Fruit fly (Drosophila melanogaster) whole organism, embryonic: Measurements from ENCODE around the gene CG13766.

Source experiments
- ATbp ChIP-seq: fragments of 200-800 bp; sonication (Bioruptor generic); optimal IDR thresholded peaks from 2 replicates; lab custom pipeline; 2017; ENCODE audit warnings: missing biosample characterization, mild to moderate bottlenecking, missing genetic modification characterization, missing genetic modification reagents
- Atf3 ChIP-seq: fragments of 200-800 bp; sonication (Bioruptor generic); optimal IDR thresholded peaks from 3 replicates; lab custom pipeline; 2016; ENCODE audit warnings: missing biosample characterization, missing genetic modification characterization
- Atf6 ChIP-seq: fragments of 200-800 bp; sonication (Bioruptor generic); IDR thresholded peaks from 2 replicates; pipeline ENCODE4 v1.3.6; 2022; ENCODE audit warnings: missing biosample characterization, missing genetic modification characterization
- CG10366 ChIP-seq: fragments of 200-800 bp; sonication (Bioruptor generic); IDR thresholded peaks from 2 replicates; pipeline ENCODE4 v1.3.6; 2022; ENCODE audit warnings: missing biosample characterization, missing genetic modification characterization
- CG10543 ChIP-seq: fragments of 200-800 bp; sonication (Bioruptor generic); optimal IDR thresholded peaks from 3 replicates; lab custom pipeline; 2017; ENCODE audit warnings: missing biosample characterization, mild to moderate bottlenecking, missing genetic modification characterization, moderate library complexity
- CG11085 ChIP-seq: fragments of 200-800 bp; sonication (Bioruptor generic); IDR thresholded peaks from 2 replicates; pipeline ENCODE4 v1.3.6; 2022; ENCODE audit warnings: missing biosample characterization, missing genetic modification characterization
- CG11695 ChIP-seq: fragments of 200-800 bp; sonication (Bioruptor generic); IDR thresholded peaks from 3 replicates; pipeline ENCODE4 v1.3.6; 2022; ENCODE audit warnings: missing biosample characterization, missing genetic modification characterization
- CG13296 ChIP-seq: fragments of 200-800 bp; sonication (Bioruptor generic); optimal IDR thresholded peaks from 3 replicates; lab custom pipeline; 2018; ENCODE audit warnings: missing biosample characterization, mild to moderate bottlenecking, missing genetic modification characterization
- CG15011 ChIP-seq: fragments of 200-800 bp; sonication (Bioruptor generic); optimal IDR thresholded peaks from 3 replicates; lab custom pipeline; 2018; ENCODE audit warnings: missing biosample characterization, mild to moderate bottlenecking, missing genetic modification characterization
- CG17328 ChIP-seq: fragments of 200-800 bp; sonication (Bioruptor generic); IDR thresholded peaks from 2 replicates; pipeline ENCODE4 v1.3.6; 2022; ENCODE audit warnings: missing biosample characterization, missing genetic modification characterization
- CG2678 ChIP-seq: fragments of 200-800 bp; sonication (Bioruptor generic); optimal IDR thresholded peaks from 3 replicates; lab custom pipeline; 2019; ENCODE audit warnings: missing biosample characterization, mild to moderate bottlenecking, missing genetic modification characterization, moderate library complexity
- CG3407 ChIP-seq: fragments of 200-800 bp; sonication (Bioruptor generic); optimal IDR thresholded peaks from 2 replicates; lab custom pipeline; 2018; ENCODE audit warnings: missing biosample characterization, mild to moderate bottlenecking, missing genetic modification characterization
- CG3995 ChIP-seq: fragments of 200-800 bp; sonication (Bioruptor generic); optimal IDR thresholded peaks from 3 replicates; lab custom pipeline; 2016; ENCODE audit warnings: missing biosample characterization, missing genetic modification characterization
- CG4404 ChIP-seq: fragments of 200-800 bp; sonication (Bioruptor generic); IDR thresholded peaks from 2 replicates; pipeline ENCODE4 v1.3.6; 2022; ENCODE audit warnings: missing biosample characterization, missing genetic modification characterization
- CG6765 ChIP-seq: fragments of 200-800 bp; sonication (Bioruptor generic); optimal IDR thresholded peaks from 3 replicates; lab custom pipeline; 2017; ENCODE audit warnings: missing biosample characterization, mild to moderate bottlenecking, missing genetic modification characterization
- CG7271 ChIP-seq: fragments of 200-800 bp; sonication (Bioruptor generic); optimal IDR thresholded peaks from 2 replicates; lab custom pipeline; 2018; ENCODE audit warnings: missing biosample characterization, mild to moderate bottlenecking, missing genetic modification characterization, moderate library complexity
- CG7839 ChIP-seq: fragments of 200-800 bp; sonication (Bioruptor generic); optimal IDR thresholded peaks from 3 replicates; lab custom pipeline; 2018; ENCODE audit warnings: missing biosample characterization, mild to moderate bottlenecking, missing genetic modification characterization, moderate library complexity
- CG9932 ChIP-seq: fragments of 200-800 bp; sonication (Bioruptor generic); IDR thresholded peaks from 2 replicates; pipeline ENCODE4 v1.3.6; 2022; ENCODE audit warnings: missing biosample characterization, missing genetic modification characterization
- CkIIα-i1 ChIP-seq: fragments of 200-800 bp; sonication (Bioruptor generic); IDR thresholded peaks from 2 replicates; pipeline ENCODE4 v1.3.6; 2022; ENCODE audit warnings: missing biosample characterization, missing genetic modification characterization
- D19A ChIP-seq: fragments of 200-800 bp; optimal IDR thresholded peaks from 3 replicates; lab custom pipeline; 2019; ENCODE audit warnings: missing biosample characterization, mild to moderate bottlenecking, missing genetic modification characterization, moderate library complexity
- Fer2 ChIP-seq: fragments of 200-800 bp; sonication (Bioruptor generic); optimal IDR thresholded peaks from 2 replicates; lab custom pipeline; 2018; ENCODE audit warnings: missing biosample characterization, mild to moderate bottlenecking, missing genetic modification characterization, moderate library complexity
- Fer3 ChIP-seq: fragments of 200-800 bp; sonication (Bioruptor generic); optimal IDR thresholded peaks from 2 replicates; lab custom pipeline; 2018; ENCODE audit warnings: missing biosample characterization, mild to moderate bottlenecking, missing genetic modification characterization, moderate library complexity
- Hey ChIP-seq: fragments of 200-800 bp; sonication (Bioruptor generic); optimal IDR thresholded peaks from 3 replicates; lab custom pipeline; 2018; ENCODE audit warnings: missing biosample characterization, mild to moderate bottlenecking, missing genetic modification characterization
- Lhr ChIP-seq: fragments of 200-800 bp; sonication (Bioruptor generic); optimal IDR thresholded peaks from 3 replicates; lab custom pipeline; 2017; ENCODE audit warnings: mild to moderate bottlenecking, missing biosample characterization, missing genetic modification reagents, missing genetic modification characterization
- Lpt ChIP-seq: fragments of >200 bp; optimal IDR thresholded peaks from 2 replicates; lab custom pipeline; 2018; ENCODE audit warnings: missing biosample characterization, missing genetic modification characterization
- NC2β ChIP-seq: fragments of 200-800 bp; sonication (Bioruptor generic); optimal IDR thresholded peaks from 2 replicates; lab custom pipeline; 2016; ENCODE audit warnings: missing biosample characterization, missing genetic modification characterization
- Oaz ChIP-seq: fragments of 200-800 bp; sonication (Bioruptor generic); IDR thresholded peaks from 2 replicates; pipeline ENCODE4 v1.3.6; 2022; ENCODE audit warnings: missing biosample characterization, missing genetic modification characterization
- Ptx1 ChIP-seq: fragments of 200-800 bp; sonication (Bioruptor generic); IDR thresholded peaks from 2 replicates; pipeline ENCODE4 v1.3.6; 2022; ENCODE audit warnings: missing biosample characterization, missing genetic modification characterization
- Six4 ChIP-seq: fragments of 200-800 bp; sonication (Bioruptor generic); optimal IDR thresholded peaks from 2 replicates; lab custom pipeline; 2016; ENCODE audit warnings: missing biosample characterization, missing genetic modification characterization
- Sox100B ChIP-seq: fragments of 200-800 bp; sonication (Bioruptor generic); optimal IDR thresholded peaks from 3 replicates; lab custom pipeline; 2018; ENCODE audit warnings: missing biosample characterization, mild to moderate bottlenecking, missing genetic modification characterization
- Spps ChIP-seq: fragments of 200-800 bp; sonication (Bioruptor generic); optimal IDR thresholded peaks from 2 replicates; lab custom pipeline; 2018; ENCODE audit warnings: missing biosample characterization, mild to moderate bottlenecking, missing genetic modification characterization
- Taf1 ChIP-seq: fragments of 200-800 bp; sonication (Bioruptor generic); IDR thresholded peaks from 2 replicates; pipeline ENCODE4 v1.3.6; 2022; ENCODE audit warnings: missing biosample characterization, missing genetic modification characterization
- ash1 ChIP-seq: fragments of 200-800 bp; sonication (Bioruptor generic); optimal IDR thresholded peaks from 2 replicates; lab custom pipeline; 2018; ENCODE audit warnings: missing biosample characterization, mild to moderate bottlenecking, missing genetic modification characterization
- chinmo ChIP-seq: fragments of 200-800 bp; sonication (Bioruptor generic); IDR thresholded peaks from 4 replicates; pipeline ENCODE4 v1.3.6; 2022; ENCODE audit warnings: missing biosample characterization, missing genetic modification characterization; ENCODE audit not compliant: partially characterized antibody
- chm ChIP-seq: fragments of 200-800 bp; sonication (Bioruptor generic); IDR thresholded peaks from 2 replicates; pipeline ENCODE4 v1.3.6; 2022; ENCODE audit warnings: missing biosample characterization, missing genetic modification characterization
- exex ChIP-seq: fragments of 200-800 bp; sonication (Bioruptor generic); optimal IDR thresholded peaks from 4 replicates; lab custom pipeline; 2018; ENCODE audit warnings: missing biosample characterization, mild to moderate bottlenecking, missing genetic modification characterization, moderate library complexity
- ftz-f1 ChIP-seq: fragments of 200-800 bp; sonication (Bioruptor generic); optimal IDR thresholded peaks from 2 replicates; lab custom pipeline; 2016; ENCODE audit warnings: missing biosample characterization, missing genetic modification characterization
- hbn ChIP-seq: fragments of 200-800 bp; sonication (Bioruptor generic); IDR thresholded peaks from 2 replicates; pipeline ENCODE4 v1.3.6; 2022; ENCODE audit warnings: missing biosample characterization, missing genetic modification characterization; ENCODE audit not compliant: partially characterized antibody
- mam ChIP-seq: fragments of 200-800 bp; sonication (Bioruptor generic); optimal IDR thresholded peaks from 3 replicates; lab custom pipeline; 2016; ENCODE audit warnings: missing biosample characterization, missing genetic modification characterization
- p53 ChIP-seq: fragments of 200-800 bp; sonication (Bioruptor generic); optimal IDR thresholded peaks from 2 replicates; lab custom pipeline; 2016; ENCODE audit warnings: missing biosample characterization, missing genetic modification characterization
- ranshi ChIP-seq: fragments of 200-800 bp; sonication (Bioruptor generic); IDR thresholded peaks from 2 replicates; pipeline ENCODE4 v1.3.6; 2022; ENCODE audit warnings: missing biosample characterization, missing genetic modification characterization
- rib ChIP-seq: fragments of 200-800 bp; sonication (Bioruptor generic); IDR thresholded peaks from 2 replicates; pipeline ENCODE4 v1.3.6; 2022; ENCODE audit warnings: missing biosample characterization, missing genetic modification characterization
- salm ChIP-seq: fragments of 200-800 bp; sonication (Bioruptor generic); optimal IDR thresholded peaks from 2 replicates; lab custom pipeline; 2018; ENCODE audit warnings: missing biosample characterization, mild to moderate bottlenecking, missing genetic modification characterization
- shn ChIP-seq: fragments of 200-800 bp; sonication (Bioruptor generic); optimal IDR thresholded peaks from 3 replicates; lab custom pipeline; 2016; ENCODE audit warnings: missing biosample characterization, missing genetic modification characterization
- sima ChIP-seq: fragments of 200-800 bp; sonication (Bioruptor generic); optimal IDR thresholded peaks from 2 replicates; lab custom pipeline; 2016; ENCODE audit warnings: missing biosample characterization, missing genetic modification characterization
- sr ChIP-seq: fragments of 200-800 bp; sonication (Bioruptor generic); IDR thresholded peaks from 3 replicates; pipeline ENCODE4 v1.3.6; 2022; ENCODE audit warnings: missing biosample characterization, missing genetic modification characterization
- ssp ChIP-seq: fragments of 200-800 bp; sonication (Bioruptor generic); IDR thresholded peaks from 2 replicates; pipeline ENCODE4 v1.3.6; 2022; ENCODE audit warnings: missing biosample characterization, missing genetic modification characterization
- tx ChIP-seq: fragments of 200-800 bp; sonication (Bioruptor generic); optimal IDR thresholded peaks from 2 replicates; lab custom pipeline; 2016; ENCODE audit warnings: missing biosample characterization, missing genetic modification characterization
- usp ChIP-seq: fragments of >200 bp; optimal IDR thresholded peaks from 2 replicates; lab custom pipeline; 2017; ENCODE audit warnings: missing biosample characterization, missing genetic modification characterization

The CG13766 gene

dm6 chr2L:6561463-6562357, 4.3 kb downstream of the CG13766 start, which contains the start of the genes Trmt6 and Ent2 (continued):
- peak; percentile 96 for TF ChIP-seq Oaz (GFP tag; lab: Robert Waterston, UW)
- TF ChIP-seq ssp (GFP tag; lab: Robert Waterston, UW), result peak; percentile 91
- TF ChIP-seq hbn (GFP tag; lab: Robert Waterston, UW), result no peak
- TF ChIP-seq Taf1 (GFP tag; lab: Robert Waterston, UW), result peak; percentile 96
- TF ChIP-seq rib, result peak; percentile 95
- TF ChIP-seq CG7839 (tag; lab: Kevin White, UChicago), result peak; percentile 96
- peak; percentile 93 for TF ChIP-seq Atf3 (GFP tag; lab: Kevin White, UChicago)
- peak; percentile 62 for TF ChIP-seq ftz-f1 (GFP tag; lab: Kevin White, UChicago)
- peak; percentile 95 for TF ChIP-seq CG11695 (GFP tag; lab: Robert Waterston, UW)
- TF ChIP-seq exex (tag; lab: Kevin White, UChicago), result peak; percentile 83
- TF ChIP-seq NC2β (GFP tag; lab: Kevin White, UChicago), result peak; percentile 93
- TF ChIP-seq CG11085 (GFP tag; lab: Robert Waterston, UW), result peak; percentile 97
- TF ChIP-seq tx (GFP tag; lab: Kevin White, UChicago), result peak; percentile 94
- peak; percentile 82 for TF ChIP-seq p53 (GFP tag; lab: Kevin White, UChicago)
- peak; percentile 96 for TF ChIP-seq shn
- peak; percentile 98 for TF ChIP-seq CG10366
- peak; percentile 98 for TF ChIP-seq ranshi (GFP tag; lab: Robert Waterston, UW)
- peak; percentile 87 for TF ChIP-seq Sox100B
- TF ChIP-seq CkIIα-i1 (GFP tag; lab: Robert Waterston, UW), result peak; percentile 87
- TF ChIP-seq sima (GFP tag; lab: Kevin White, UChicago), result peak; percentile 85
- peak; percentile 89 for TF ChIP-seq CG13296 (GFP tag; lab: Kevin White, UChicago)
- TF ChIP-seq Spps (tag; lab: Kevin White, UChicago), result peak; percentile 58
- TF ChIP-seq mam, result peak; percentile 98
- TF ChIP-seq Atf6 (GFP tag; lab: Robert Waterston, UW), result peak; percentile 95
- TF ChIP-seq CG17328, result peak; percentile 97
- peak; percentile 90 for TF ChIP-seq ATbp
- TF ChIP-seq CG3407 (GFP tag; lab: Kevin White, UChicago), result peak; percentile 66
- TF ChIP-seq CG6765 (GFP tag; lab: Kevin White, UChicago), result peak; percentile 83
- peak; percentile 92 for TF ChIP-seq CG3995 (GFP tag; lab: Kevin White, UChicago)
- TF ChIP-seq CG15011 (GFP tag; lab: Kevin White, UChicago), result peak; percentile 91
- TF ChIP-seq Six4 (GFP tag; lab: Kevin White, UChicago), result peak; percentile 91
- TF ChIP-seq chm (GFP tag; lab: Robert Waterston, UW), result peak; percentile 94
- peak; percentile 73 for TF ChIP-seq ash1 (GFP tag; lab: Kevin White, UChicago)
- TF ChIP-seq chinmo (GFP tag; lab: Robert Waterston, UW), result no peak
- no peak for TF ChIP-seq Lpt (GFP tag; lab: Kevin White, UChicago)
- peak; percentile 95 for TF ChIP-seq CG10543 (GFP tag; lab: Kevin White, UChicago)
- peak; percentile 97 for TF ChIP-seq CG4404 (GFP tag; lab: Robert Waterston, UW)
- TF ChIP-seq usp (GFP tag; lab: Kevin White, UChicago), result no peak
- TF ChIP-seq Ptx1 (GFP tag; lab: Robert Waterston, UW), result peak; percentile 99
- peak; percentile 98 for TF ChIP-seq CG9932
- TF ChIP-seq D19A (tag; lab: Kevin White, UChicago), result peak; percentile 83
- TF ChIP-seq CG2678 (tag; lab: Kevin White, UChicago), result peak; percentile 96
- peak; percentile 71 for TF ChIP-seq Lhr
- peak; percentile 96 for TF ChIP-seq Fer3 (tag; lab: Kevin White, UChicago)
- TF ChIP-seq sr (GFP tag; lab: Robert Waterston, UW), result peak; percentile 92
- peak; percentile 95 for TF ChIP-seq salm (tag; lab: Kevin White, UChicago)
- peak; percentile 87 for TF ChIP-seq Fer2 (tag; lab: Kevin White, UChicago)
- TF ChIP-seq Hey (tag; lab: Kevin White, UChicago), result peak; percentile 77
- peak; percentile 79 for TF ChIP-seq CG7271 (tag; lab: Kevin White, UChicago)
